Fruit fly (Drosophila melanogaster): ENCODE measurements around the gene CG33099.
A peak's percentile ranks its signal among the peaks of the same experiment; 100 is the strongest.

Gene CG33099

DNA sequence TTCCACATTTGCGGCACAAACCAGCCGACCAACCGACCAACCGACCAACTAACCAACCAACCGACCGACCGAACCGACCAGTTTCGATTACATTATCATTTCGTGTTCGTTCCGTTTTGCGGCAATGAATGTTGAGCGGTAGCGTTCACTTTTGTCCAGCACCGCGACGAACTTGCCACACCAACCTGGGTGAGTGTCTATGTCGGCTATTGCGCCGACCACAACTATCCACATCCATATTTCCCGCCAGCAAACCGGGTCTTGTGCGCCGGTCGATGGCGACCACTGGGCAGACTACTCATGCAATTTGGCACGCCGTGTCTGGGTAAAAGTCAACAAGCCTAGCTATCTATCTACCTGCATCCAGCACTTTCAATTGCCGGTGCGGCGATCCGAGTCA, 46.6 kb upstream of the CG33099 start:
- TF ChIP-seq Sry-δ (GFP tag; optimal IDR thresholded peaks at IDR 0.05) = no peak
- no peak for TF ChIP-seq ken (GFP tag; IDR thresholded peaks at IDR 0.05)
- TF ChIP-seq CG5180 (GFP tag; optimal IDR thresholded peaks at IDR 0.05) = peak; percentile 73
- no peak for TF ChIP-seq CG6654 (GFP tag; optimal IDR thresholded peaks at IDR 0.05)
- no peak for TF ChIP-seq Hmr (GFP tag; optimal IDR thresholded peaks at IDR 0.05)
- TF ChIP-seq phol (tag; optimal IDR thresholded peaks at IDR 0.05) = no peak
- TF ChIP-seq Side (GFP tag; optimal IDR thresholded peaks at IDR 0.05) = no peak
- TF ChIP-seq slou (GFP tag; optimal IDR thresholded peaks at IDR 0.05) = no peak
- TF ChIP-seq mirr (GFP tag; optimal IDR thresholded peaks at IDR 0.05) = no peak
- no peak for TF ChIP-seq CHES-1-like (GFP tag; optimal IDR thresholded peaks at IDR 0.05)
- no peak for TF ChIP-seq CG31224 (GFP tag; IDR thresholded peaks at IDR 0.05)
- no peak for TF ChIP-seq CG15514 (GFP tag; optimal IDR thresholded peaks at IDR 0.05)
- no peak for TF ChIP-seq CG17385 (GFP tag; optimal IDR thresholded peaks at IDR 0.05)
- TF ChIP-seq Optix (GFP tag; IDR thresholded peaks at IDR 0.05) = no peak
- TF ChIP-seq ttk (GFP tag; IDR thresholded peaks at IDR 0.05) = no peak
- peak; percentile 55; the same call in 1 of the 3 replicates for TF ChIP-seq CG6175 (GFP tag; IDR thresholded peaks at IDR 0.05)
- no peak for TF ChIP-seq pfk (GFP tag; optimal IDR thresholded peaks at IDR 0.05)

DNA sequence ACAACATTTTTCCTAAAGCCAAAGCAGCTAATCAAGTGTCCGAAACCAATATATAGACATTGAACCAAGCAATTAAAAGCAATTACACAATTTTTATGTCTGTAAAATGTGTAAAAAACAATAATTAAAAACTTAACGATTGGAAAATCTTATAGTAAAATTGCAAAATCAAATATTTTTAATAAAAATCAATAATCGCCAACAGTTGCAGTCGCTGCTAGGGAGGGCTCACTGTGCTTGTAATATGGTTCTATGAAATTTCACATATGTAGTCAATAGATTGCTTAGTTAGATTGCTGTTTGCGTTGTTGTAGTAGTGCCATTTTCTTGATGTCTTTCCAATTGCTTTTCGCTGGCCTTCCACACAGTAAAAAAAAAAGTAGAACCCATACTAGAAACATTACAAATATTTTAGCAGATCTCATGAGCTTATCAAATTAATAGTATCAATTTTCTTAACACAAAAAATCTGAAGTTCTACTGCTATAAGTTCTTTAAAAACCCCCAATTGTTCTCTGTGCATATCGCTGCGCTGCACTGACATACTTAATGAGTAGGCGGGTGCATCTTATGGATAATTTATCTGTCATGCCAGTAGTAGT, 45.8 kb upstream of the CG33099 start:
- no peak for TF ChIP-seq CG10431 (GFP tag; optimal IDR thresholded peaks at IDR 0.05)
- peak in 1 of 2 experiments; percentile 13 for TF ChIP-seq Pdp1 (GFP tag; optimal IDR thresholded peaks at IDR 0.05)
- peak; percentile 26 for TF ChIP-seq grau (tag; optimal IDR thresholded peaks at IDR 0.05)
- TF ChIP-seq Ets65A (GFP tag) = peak; percentile 25
- peak; percentile 34; the same call in 1 of the 2 replicates for TF ChIP-seq Drgx (GFP tag; IDR thresholded peaks at IDR 0.05)
- TF ChIP-seq CG7987 (GFP tag; optimal IDR thresholded peaks at IDR 0.05) = no peak
- TF ChIP-seq Med (GFP tag) = peak; percentile 6
- peak; percentile 59 for TF ChIP-seq sens (GFP tag)
- no peak for TF ChIP-seq MBD-R2 (GFP tag; IDR thresholded peaks at IDR 0.05)
- no peak for TF ChIP-seq CG2889 (GFP tag; IDR thresholded peaks at IDR 0.05)

dm6 chr3R:22573590-22573989, 43.2 kb upstream of the CG33099 start:
- no peak for TF ChIP-seq CG8290 (GFP tag; optimal IDR thresholded peaks at IDR 0.05)
- peak in 1 of 2 experiments; percentile 25 for TF ChIP-seq CG8290 (tag; optimal IDR thresholded peaks at IDR 0.05)
- no peak for TF ChIP-seq lov (optimal IDR thresholded peaks at IDR 0.05)
- TF ChIP-seq lov (GFP tag; IDR thresholded peaks at IDR 0.05) = no peak
- peak; percentile 41 for TF ChIP-seq CG13296 (GFP tag; optimal IDR thresholded peaks at IDR 0.05)
- TF ChIP-seq sens (GFP tag) = peak; percentile 15
- peak; percentile 38 for TF ChIP-seq CG12219 (GFP tag; optimal IDR thresholded peaks at IDR 0.05)
- TF ChIP-seq E2f2 (GFP tag; IDR thresholded peaks at IDR 0.05) = peak; percentile 26; the same call in 1 of the 2 replicates
- TF ChIP-seq esg (GFP tag; conservative IDR thresholded peaks at IDR 0.05) = no peak
- TF ChIP-seq hkb (optimal IDR thresholded peaks at IDR 0.05) = no peak
- TF ChIP-seq hkb (GFP tag; IDR thresholded peaks at IDR 0.05) = peak; percentile 53; the same call in 1 of the 2 replicates
- TF ChIP-seq CG3065 (GFP tag; optimal IDR thresholded peaks at IDR 0.05) = no peak
- no peak for TF ChIP-seq mld (GFP tag; IDR thresholded peaks at IDR 0.05; ENCODE audit: partially characterized antibody)
- 0 out of 2 replicates have a peak, but pooled peaks have one; percentile 33 for TF ChIP-seq Awh (GFP tag; IDR thresholded peaks at IDR 0.05)
- peak in 1 of 2 experiments; percentile 2 for TF ChIP-seq bsh (GFP tag; optimal IDR thresholded peaks at IDR 0.05)
- no peak for TF ChIP-seq CkIIα-i1 (GFP tag; IDR thresholded peaks at IDR 0.05)
- TF ChIP-seq lab (GFP tag; optimal IDR thresholded peaks at IDR 0.05) = peak; percentile 51
- peak; percentile 24 for TF ChIP-seq CG10543 (GFP tag; optimal IDR thresholded peaks at IDR 0.05)
- TF ChIP-seq bigmax (GFP tag; optimal IDR thresholded peaks at IDR 0.05) = no peak
- TF ChIP-seq ci (GFP tag; IDR thresholded peaks at IDR 0.05) = 0 out of 3 replicates have a peak, but pooled peaks have one; percentile 30
- TF ChIP-seq CG4707 (GFP tag; optimal IDR thresholded peaks at IDR 0.05) = peak; percentile 25
- TF ChIP-seq BtbVII (GFP tag; optimal IDR thresholded peaks at IDR 0.05) = peak; percentile 36
- peak; percentile 34 for TF ChIP-seq CG1529 (GFP tag; optimal IDR thresholded peaks at IDR 0.05)
- TF ChIP-seq ATbp (GFP tag; optimal IDR thresholded peaks at IDR 0.05) = peak; percentile 64

All from whole organism, embryonic.